Worm (Caenorhabditis elegans) whole organism, L4 larva: ENCODE measurements around the gene set-4.

Experiments used
- F26F4.8 ChIP-seq: fragments of 200-800 bp; sonication (Bioruptor generic); conservative IDR thresholded peaks from 2 replicates; pipeline ENCODE4 v1.3.6; 2022; ENCODE audit warnings: missing genetic modification characterization, missing compliant biosample characterization
- F44E2.7 ChIP-seq: fragments of 200-800 bp; sonication (Bioruptor generic); IDR thresholded peaks from 2 replicates; pipeline ENCODE4 v2.1.2; 2022; ENCODE audit warnings: missing genetic modification characterization, missing compliant biosample characterization
- T26A8.4 ChIP-seq: fragments of 200-800 bp; sonication (Bioruptor generic); IDR thresholded peaks from 2 replicates; pipeline ENCODE4 v1.3.6; 2022; ENCODE audit warnings: missing genetic modification characterization, missing compliant biosample characterization
- Y48G9A.11 ChIP-seq: fragments of 200-800 bp; sonication (Bioruptor generic); IDR thresholded peaks from 2 replicates; pipeline ENCODE4 v1.3.6; 2022; ENCODE audit warnings: missing genetic modification reagents, missing genetic modification characterization, missing compliant biosample characterization
- aha-1 ChIP-seq: fragments of 150-350 bp; peaks from one replicate; lab custom pipeline; 2014; ENCODE audit warnings: missing biosample characterization, missing genetic modification characterization
- ceh-32 ChIP-seq: sonication (generic microtip); optimal IDR thresholded peaks from 2 replicates; lab custom pipeline; 2016; ENCODE audit warnings: mild to moderate bottlenecking, missing genetic modification characterization, missing compliant biosample characterization; ENCODE audit not compliant: poor library complexity
- ceh-44 ChIP-seq: fragments of 200-800 bp; sonication (Bioruptor generic); IDR thresholded peaks from 2 replicates; pipeline ENCODE4 v1.3.6; 2022; ENCODE audit warnings: missing genetic modification reagents, missing genetic modification characterization, missing compliant biosample characterization
- cey-2 ChIP-seq: sonication (generic microtip); optimal IDR thresholded peaks from 3 replicates; lab custom pipeline; 2017; ENCODE audit warnings: missing genetic modification characterization, mild to moderate bottlenecking, missing compliant biosample characterization, antibody characterized with exemption, borderline replicate concordance; ENCODE audit not compliant: insufficient read depth
- daf-8 ChIP-seq: fragments of 200-800 bp; sonication (Bioruptor generic); IDR thresholded peaks from 2 replicates; pipeline ENCODE4 v1.3.6; 2022; ENCODE audit warnings: missing genetic modification characterization, missing compliant biosample characterization
- dmd-6 ChIP-seq: fragments of 200-800 bp; sonication (Bioruptor generic); IDR thresholded peaks from 2 replicates; pipeline ENCODE4 v1.3.6; 2022; ENCODE audit warnings: missing genetic modification reagents, missing genetic modification characterization, missing compliant biosample characterization
- dmd-8 ChIP-seq: fragments of 200-800 bp; sonication (Bioruptor generic); IDR thresholded peaks from 2 replicates; pipeline ENCODE4 v1.3.6; 2022; ENCODE audit warnings: missing genetic modification characterization, missing compliant biosample characterization
- dmd-9 ChIP-seq: fragments of 200-800 bp; sonication (Bioruptor generic); IDR thresholded peaks from 2 replicates; pipeline ENCODE4 v1.3.6; 2022; ENCODE audit warnings: missing genetic modification reagents, missing genetic modification characterization, missing compliant biosample characterization
- egl-27 ChIP-seq: sonication (generic microtip); optimal IDR thresholded peaks from 3 replicates; lab custom pipeline; 2017; ENCODE audit warnings: missing biosample characterization, missing genetic modification reagents, missing genetic modification characterization
- hif-1 ChIP-seq, 2 experiments: sonication (generic microtip); optimal IDR thresholded peaks; 2 replicates each; lab custom pipeline; 2016 to 2017; ENCODE audit warnings: missing compliant biosample characterization in 2 of 2, missing genetic modification characterization in 2 of 2, missing genetic modification reagents in 2 of 2, missing genotype in 2 of 2, mild to moderate bottlenecking in 1 of 2
- hlh-11 ChIP-seq: fragments of 200-800 bp; sonication (Bioruptor generic); optimal IDR thresholded peaks from 2 replicates; lab custom pipeline; 2018; ENCODE audit warnings: mild to moderate bottlenecking, missing genetic modification characterization, missing compliant biosample characterization
- hmg-1.1 ChIP-seq: fragments of 200-800 bp; sonication (Bioruptor generic); IDR thresholded peaks from 2 replicates; pipeline ENCODE4 v1.3.6; 2022; ENCODE audit warnings: missing genetic modification reagents, missing genetic modification characterization, missing compliant biosample characterization
- lim-7 ChIP-seq: fragments of 200-800 bp; sonication (Bioruptor generic); IDR thresholded peaks from 2 replicates; pipeline ENCODE4 v1.3.6; 2022; ENCODE audit warnings: missing genetic modification characterization, missing compliant biosample characterization
- lin-1 ChIP-seq: fragments of 200-800 bp; sonication (Bioruptor generic); IDR thresholded peaks from 2 replicates; pipeline ENCODE4 v1.3.6; 2022; ENCODE audit warnings: missing genetic modification reagents, missing genetic modification characterization, missing compliant biosample characterization
- lin-29 ChIP-seq: fragments of 200-800 bp; sonication (Bioruptor generic); IDR thresholded peaks from 2 replicates; pipeline ENCODE4 v1.3.6; 2022; ENCODE audit warnings: missing genetic modification reagents, missing genetic modification characterization, missing compliant biosample characterization
- lin-38 ChIP-seq: fragments of 200-800 bp; sonication (Bioruptor generic); IDR thresholded peaks from 2 replicates; pipeline ENCODE4 v1.3.6; 2022; ENCODE audit warnings: missing genetic modification reagents, missing genetic modification characterization, missing compliant biosample characterization
- lin-39 ChIP-seq: fragments of 150-350 bp; optimal IDR thresholded peaks from 2 replicates; lab custom pipeline; 2014; ENCODE audit warnings: missing biosample characterization, missing genetic modification reagents, missing genetic modification characterization
- lir-3 ChIP-seq: sonication (generic microtip); optimal IDR thresholded peaks from 2 replicates; lab custom pipeline; 2016; ENCODE audit warnings: mild to moderate bottlenecking, missing genetic modification characterization, missing compliant biosample characterization
- lsy-2 ChIP-seq, 2 experiments: fragments of 150-350 bp in 1 of 2; sonication (generic microtip) in 1 of 2; optimal IDR thresholded peaks; 2 replicates each; lab custom pipeline; 2014 to 2017; ENCODE audit warnings: missing biosample characterization in 2 of 2, missing genetic modification characterization in 2 of 2
- madf-9 ChIP-seq: fragments of 200-800 bp; sonication (Bioruptor generic); conservative IDR thresholded peaks from 2 replicates; pipeline ENCODE4 v1.3.6; 2022; ENCODE audit warnings: missing genetic modification reagents, missing genetic modification characterization, missing compliant biosample characterization
- mdl-1 ChIP-seq, 2 experiments: fragments of 150-350 bp in 1 of 2; sonication (generic microtip) in 1 of 2; optimal IDR thresholded peaks; 2 replicates each; lab custom pipeline; 2014 to 2017; ENCODE audit warnings: missing biosample characterization in 2 of 2, missing genetic modification characterization in 2 of 2
- mes-2 ChIP-seq: sonication (generic microtip); optimal IDR thresholded peaks from 2 replicates; lab custom pipeline; 2016; ENCODE audit warnings: missing genotype, mild to moderate bottlenecking, missing genetic modification characterization, missing compliant biosample characterization; ENCODE audit not compliant: poor library complexity, severe bottlenecking
- mxl-2 ChIP-seq: fragments of 200-800 bp; sonication (Bioruptor generic); conservative IDR thresholded peaks from 2 replicates; pipeline ENCODE4 v1.3.6; 2022; ENCODE audit warnings: missing genetic modification reagents, missing genetic modification characterization, missing compliant biosample characterization
- mxl-3 ChIP-seq: fragments of 200-800 bp; sonication (Bioruptor generic); optimal IDR thresholded peaks from 2 replicates; lab custom pipeline; 2018; ENCODE audit warnings: mild to moderate bottlenecking, missing genetic modification characterization, missing compliant biosample characterization
- nhr-10 ChIP-seq: fragments of 150-350 bp; optimal IDR thresholded peaks from 2 replicates; lab custom pipeline; 2014; ENCODE audit warnings: missing biosample characterization, missing genetic modification characterization
- nhr-102 ChIP-seq: sonication (generic microtip); optimal IDR thresholded peaks from 2 replicates; lab custom pipeline; 2016; ENCODE audit warnings: mild to moderate bottlenecking, missing genetic modification characterization, moderate library complexity, missing compliant biosample characterization
- nhr-11 ChIP-seq: fragments of 150-350 bp; optimal IDR thresholded peaks from 2 replicates; lab custom pipeline; 2014; ENCODE audit warnings: missing biosample characterization, missing genetic modification characterization
- nhr-25 ChIP-seq: sonication (generic microtip); optimal IDR thresholded peaks from 2 replicates; lab custom pipeline; 2017; ENCODE audit warnings: missing genetic modification characterization, mild to moderate bottlenecking, missing compliant biosample characterization, antibody characterized with exemption, moderate library complexity, borderline replicate concordance; ENCODE audit not compliant: insufficient read depth
- nhr-28 ChIP-seq: fragments of 150-350 bp; optimal IDR thresholded peaks from 2 replicates; lab custom pipeline; 2014; ENCODE audit warnings: missing biosample characterization, missing genetic modification characterization
- nhr-48 ChIP-seq: sonication (generic microtip); optimal IDR thresholded peaks from 2 replicates; lab custom pipeline; 2016; ENCODE audit warnings: mild to moderate bottlenecking, missing genetic modification characterization, missing compliant biosample characterization
- nhr-76 ChIP-seq: fragments of 150-350 bp; optimal IDR thresholded peaks from 2 replicates; lab custom pipeline; 2014; ENCODE audit warnings: missing biosample characterization, missing genetic modification characterization
- nhr-77 ChIP-seq: fragments of 150-350 bp; optimal IDR thresholded peaks from 2 replicates; lab custom pipeline; 2014; ENCODE audit warnings: missing biosample characterization, missing genetic modification characterization
- rbr-2 ChIP-seq: sonication (generic microtip); optimal IDR thresholded peaks from 2 replicates; lab custom pipeline; 2016; ENCODE audit warnings: missing genotype, missing genetic modification characterization, missing compliant biosample characterization
- saeg-2 ChIP-seq: fragments of 200-800 bp; sonication (Bioruptor generic); IDR thresholded peaks from 2 replicates; pipeline ENCODE4 v1.3.6; 2022; ENCODE audit warnings: missing genetic modification reagents, missing genetic modification characterization, missing compliant biosample characterization
- sdz-12 ChIP-seq: fragments of 200-800 bp; sonication (Bioruptor generic); optimal IDR thresholded peaks from 2 replicates; lab custom pipeline; 2018; ENCODE audit warnings: mild to moderate bottlenecking, missing genetic modification characterization, missing compliant biosample characterization
- snpc-1.2 ChIP-seq: fragments of 200-800 bp; sonication (Bioruptor generic); IDR thresholded peaks from 2 replicates; pipeline ENCODE4 v1.3.6; 2022; ENCODE audit warnings: missing genetic modification reagents, missing genetic modification characterization, missing compliant biosample characterization
- unc-130 ChIP-seq: sonication (generic microtip); optimal IDR thresholded peaks from 2 replicates; lab custom pipeline; 2016; ENCODE audit warnings: missing genetic modification reagents, missing genetic modification characterization, missing compliant biosample characterization
- unc-62 ChIP-seq, 3 experiments: fragments of 150-350 bp in 1 of 3; sonication (generic microtip); optimal IDR thresholded peaks in 2 of 3; peaks in 1 of 3; 1 replicate in 1 of 3; 2 replicates in 2 of 3; lab custom pipeline; 2014 to 2017; ENCODE audit warnings: missing biosample characterization in 3 of 3, missing genetic modification characterization in 3 of 3, missing genetic modification reagents in 3 of 3, missing genotype in 1 of 3
- zag-1 ChIP-seq: fragments of 150-350 bp; optimal IDR thresholded peaks from 2 replicates; lab custom pipeline; 2014; ENCODE audit warnings: missing biosample characterization, missing genetic modification characterization
- zip-11 ChIP-seq: fragments of 200-800 bp; sonication (Bioruptor generic); IDR thresholded peaks from 2 replicates; pipeline ENCODE4 v1.3.6; 2022; ENCODE audit warnings: missing genetic modification characterization, missing compliant biosample characterization

The set-4 gene

ce11 chrII:6322979-6323378 lies 8.2 kb downstream of the set-4 start, which contains the start of gene C32D5.4:
Gene C32D5.4, minus strand, starts transcription at chrII:6323079.
- TF ChIP-seq saeg-2 (GFP tag; lab: Robert Waterston, UW) (no peak), zip-11 (no peak), dmd-9 (no peak), zag-1 (tag; lab: Kevin White, UChicago) (no peak), ceh-44 (GFP tag; lab: Robert Waterston, UW) (no peak), dmd-6 (GFP tag; lab: Robert Waterston, UW) (no peak), nhr-25 (tag; lab: Kevin White, UChicago) (no peak), T26A8.4 (GFP tag; lab: Robert Waterston, UW) (no peak), egl-27 (tag; lab: Kevin White, UChicago) (no peak), nhr-48 (no peak), snpc-1.2 (GFP tag; lab: Robert Waterston, UW) (no peak), lin-39 (tag; lab: Kevin White, UChicago) (no peak), rbr-2 (tag; lab: Kevin White, UChicago) (no peak), lin-29 (no peak), hlh-11 (tag; lab: Kevin White, UChicago) (no peak), ceh-32 (tag; lab: Kevin White, UChicago) (no peak)

- no peak for TF ChIP-seq hif-1 (tag; optimal IDR thresholded peaks at IDR 0.05; lab: Kevin White, UChicago)
- TF ChIP-seq unc-62 (GFP tag; optimal IDR thresholded peaks at IDR 0.05 in 1 of 2; lab: Kevin White, UChicago): peak in 1 of 2 experiments; percentile 97
- no peak for TF ChIP-seq unc-62 (tag; optimal IDR thresholded peaks at IDR 0.05; lab: Kevin White, UChicago)
- no peak for TF ChIP-seq dmd-8 (GFP tag; lab: Robert Waterston, UW)
- TF ChIP-seq, all 104 proteins: peak for 1
Observed at ce11 chrII:6322081-6322480, 9.1 kb downstream of the set-4 start.

- TF ChIP-seq mxl-3 (GFP tag; lab: Kevin White, UChicago) (no peak), F44E2.7 (GFP tag; lab: Robert Waterston, UW) (no peak), daf-8 (no peak), lin-39 (tag; lab: Kevin White, UChicago) (no peak), lin-1 (no peak), nhr-77 (tag; lab: Kevin White, UChicago) (no peak), sdz-12 (no peak), mdl-1 (tag; optimal IDR thresholded peaks at IDR 0.05; lab: Kevin White, UChicago) (no peak), F26F4.8 (no peak), lim-7 (GFP tag; lab: Robert Waterston, UW) (no peak), cey-2 (no peak), lin-38 (GFP tag; lab: Robert Waterston, UW) (peak; percentile 93), lsy-2 (tag; optimal IDR thresholded peaks at IDR 0.05; lab: Kevin White, UChicago) (peak in 1 of 2 experiments; percentile 65), zip-11 (no peak), nhr-10 (tag; lab: Kevin White, UChicago) (no peak), Y48G9A.11 (GFP tag; lab: Robert Waterston, UW) (no peak), saeg-2 (GFP tag; lab: Robert Waterston, UW) (no peak), lir-3 (tag; lab: Kevin White, UChicago) (no peak), madf-9 (GFP tag; lab: Robert Waterston, UW) (no peak), mes-2 (peak; percentile 40), unc-130 (GFP tag; lab: Kevin White, UChicago) (no peak), aha-1 (tag; lab: Kevin White, UChicago) (peak; percentile 88), ceh-44 (GFP tag; lab: Robert Waterston, UW) (no peak), hmg-1.1 (GFP tag; lab: Robert Waterston, UW) (0 out of 2 replicates have a peak, but pooled peaks have one; percentile 16), unc-62 (GFP tag; optimal IDR thresholded peaks at IDR 0.05 in 1 of 2; lab: Kevin White, UChicago) (peak in 1 of 2 experiments; percentile 93), unc-62 (tag; optimal IDR thresholded peaks at IDR 0.05; lab: Kevin White, UChicago) (no peak), nhr-11 (no peak), mxl-2 (GFP tag; lab: Robert Waterston, UW) (no peak), rbr-2 (tag; lab: Kevin White, UChicago) (peak; percentile 20), nhr-28 (tag; lab: Kevin White, UChicago) (no peak), nhr-76 (tag; lab: Kevin White, UChicago) (no peak), egl-27 (tag; lab: Kevin White, UChicago) (no peak), nhr-102 (no peak)
Observed at ce11 chrII:6320655-6321388, 10.3 kb downstream of the set-4 start, which contains the start of gene efr-3. Gene efr-3, minus strand, starts transcription at chrII:6321159.
